Worm (Caenorhabditis elegans) whole organism, midembryonic: ENCODE measurements around the gene F08H9.2.
A peak's percentile ranks its signal among the peaks of the same experiment; 100 is the strongest.
"Not testable (repeated sequence)": the region's sequence is repeated elsewhere in the genome, so short reads cannot be mapped to it uniquely, and the experiment has no call there.

Experiments used
- T22C8.4 ChIP-seq: fragments of 200-800 bp; sonication (Bioruptor generic); IDR thresholded peaks from 2 replicates; pipeline ENCODE4 v1.3.6; 2022; ENCODE audit warnings: missing genetic modification characterization, missing compliant biosample characterization
- cog-1 ChIP-seq: sonication (generic microtip); optimal IDR thresholded peaks from 2 replicates; lab custom pipeline; 2016; ENCODE audit warnings: missing genetic modification characterization, missing compliant biosample characterization
- flt-1 ChIP-seq: fragments of 200-800 bp; sonication (Bioruptor generic); IDR thresholded peaks from 2 replicates; pipeline ENCODE4 v1.3.6; 2022; ENCODE audit warnings: missing genetic modification characterization, missing compliant biosample characterization
- klf-2 ChIP-seq: fragments of 200-800 bp; sonication (Bioruptor generic); conservative IDR thresholded peaks from 2 replicates; pipeline ENCODE4 v1.3.6; 2022; ENCODE audit warnings: missing genetic modification reagents, missing genetic modification characterization, missing compliant biosample characterization
- med-1 ChIP-seq: sonication (generic microtip); optimal IDR thresholded peaks from 2 replicates; lab custom pipeline; 2017; ENCODE audit warnings: missing genetic modification characterization, mild to moderate bottlenecking, missing compliant biosample characterization, antibody characterized with exemption, missing genetic modification reagents; ENCODE audit not compliant: insufficient read depth
- ref-1 ChIP-seq: fragments of 200-800 bp; sonication (Bioruptor generic); conservative IDR thresholded peaks from 2 replicates; pipeline ENCODE4 v1.3.6; 2022; ENCODE audit warnings: missing genetic modification reagents, missing genetic modification characterization, missing compliant biosample characterization
- tab-1 ChIP-seq: fragments of 200-800 bp; sonication (Bioruptor generic); IDR thresholded peaks from 2 replicates; pipeline ENCODE4 v1.3.6; 2022; ENCODE audit warnings: missing genetic modification characterization, missing compliant biosample characterization
- ztf-23 ChIP-seq: fragments of 200-800 bp; sonication (Bioruptor generic); IDR thresholded peaks from 2 replicates; pipeline ENCODE4 v1.3.6; 2022; ENCODE audit warnings: missing genetic modification reagents, missing genetic modification characterization, missing compliant biosample characterization
- ztf-29 ChIP-seq: fragments of 200-800 bp; sonication (Bioruptor generic); IDR thresholded peaks from 2 replicates; pipeline ENCODE4 v1.3.6; 2022; ENCODE audit warnings: missing genetic modification reagents, missing genetic modification characterization, missing compliant biosample characterization

Gene F08H9.2

ce11 chrV:14456626-14457025 is 3.8 kb upstream of the F08H9.2 start, which contains the start of gene bmk-1:
TSS of gene bmk-1 (minus strand) at chrV:14456984.
- TF ChIP-seq med-1 (GFP tag; lab: Kevin White, UChicago) (no peak), ztf-23 (GFP tag; lab: Robert Waterston, UW) (no peak), flt-1 (GFP tag; lab: Robert Waterston, UW) (no peak), tab-1 (GFP tag; lab: Robert Waterston, UW) (no peak), klf-2 (no peak), ztf-29 (GFP tag; lab: Robert Waterston, UW) (no peak), T22C8.4 (GFP tag; lab: Robert Waterston, UW) (no peak), cog-1 (tag; lab: Kevin White, UChicago) (no peak), ref-1 (GFP tag; lab: Robert Waterston, UW) (no peak)

DNA sequence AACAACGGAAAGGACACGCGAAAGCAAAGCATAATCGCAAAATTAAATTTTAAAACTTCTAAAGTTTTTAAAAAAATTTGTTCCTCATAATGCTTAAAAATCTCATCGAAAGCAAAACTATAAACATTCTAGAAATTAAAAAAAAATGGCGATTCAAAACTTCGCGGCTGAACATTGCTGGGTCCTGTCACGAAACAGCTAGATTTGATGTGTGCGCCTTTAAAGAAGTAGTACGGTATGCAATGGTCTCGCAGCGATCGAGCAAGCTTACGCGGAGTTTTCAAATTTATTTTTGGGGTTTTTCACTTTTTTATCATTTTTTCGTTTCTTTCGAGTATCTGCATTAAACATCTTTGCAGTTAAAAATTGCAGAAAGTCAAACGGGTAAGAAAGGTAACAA is 3.4 kb upstream of the F08H9.2 start, which contains the start of gene coh-3:
coh-3 (plus strand) TSS at position 353 of the 400 bp plus-strand sequence.
- TF ChIP-seq klf-2 (no peak), cog-1 (tag; lab: Kevin White, UChicago) (no peak), tab-1 (GFP tag; lab: Robert Waterston, UW) (no peak), ref-1 (GFP tag; lab: Robert Waterston, UW) (no peak), med-1 (GFP tag; lab: Kevin White, UChicago) (no peak), ztf-23 (GFP tag; lab: Robert Waterston, UW) (no peak), ztf-29 (GFP tag; lab: Robert Waterston, UW) (no peak)

- TF ChIP-seq med-1 (GFP tag; lab: Kevin White, UChicago) (no peak), flt-1 (GFP tag; lab: Robert Waterston, UW) (no peak), ztf-23 (GFP tag; lab: Robert Waterston, UW) (no peak), T22C8.4 (GFP tag; lab: Robert Waterston, UW) (no peak), tab-1 (GFP tag; lab: Robert Waterston, UW) (no peak), ref-1 (GFP tag; lab: Robert Waterston, UW) (no peak), ztf-29 (GFP tag; lab: Robert Waterston, UW) (no peak), cog-1 (tag; lab: Kevin White, UChicago) (no peak), klf-2 (no peak)
Observed at ce11 chrV:14460122-14460521, 343 bp upstream of the F08H9.2 start.

- TF ChIP-seq med-1 (GFP tag; lab: Kevin White, UChicago) (no peak), ref-1 (GFP tag; lab: Robert Waterston, UW) (no peak), T22C8.4 (GFP tag; lab: Robert Waterston, UW) (no peak), ztf-29 (GFP tag; lab: Robert Waterston, UW) (no peak), flt-1 (GFP tag; lab: Robert Waterston, UW) (no peak)
Observed at ce11 chrV:14462653-14463052, 2.2 kb downstream of the F08H9.2 start.

ce11 chrV:14463087-14463486 is 2.6 kb downstream of the F08H9.2 start, which contains the start of gene F08H9.3:
TSS of gene F08H9.3 (minus strand) at chrV:14463338.
- not testable (repeated sequence) for TF ChIP-seq T22C8.4 (GFP tag; lab: Robert Waterston, UW); klf-2; tab-1 (GFP tag; lab: Robert Waterston, UW)

DNA sequence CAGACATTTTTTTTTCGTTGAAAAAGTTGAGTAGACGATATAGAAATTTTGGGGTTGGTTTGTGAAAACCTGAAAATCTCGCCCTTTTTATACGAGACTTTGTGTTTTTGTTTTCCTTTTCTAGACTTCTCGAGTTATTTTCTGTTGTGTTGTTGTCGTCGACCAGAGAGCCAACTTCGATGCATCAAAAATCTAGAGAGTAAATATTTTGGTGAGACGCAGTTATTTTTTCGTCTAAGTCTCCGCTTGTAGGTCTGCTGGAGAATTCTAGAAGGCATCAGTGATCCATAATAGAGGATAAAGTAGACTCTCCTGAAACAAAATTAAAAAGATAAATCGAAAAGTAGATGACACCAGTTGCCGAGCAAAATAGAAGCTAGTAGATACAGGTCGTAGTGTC is 3.9 kb downstream of the F08H9.2 start, which contains the start of gene F08H9.4:
F08H9.4 (minus strand) TSS at position 61 of the 400 bp plus-strand sequence.
- no peak for TF ChIP-seq ztf-23 (GFP tag; lab: Robert Waterston, UW)
- TF ChIP-seq T22C8.4 (GFP tag; lab: Robert Waterston, UW) = no peak
- no peak for TF ChIP-seq ztf-29 (GFP tag; lab: Robert Waterston, UW)
- TF ChIP-seq med-1 (GFP tag; lab: Kevin White, UChicago) = no peak
- no peak for TF ChIP-seq cog-1 (tag; lab: Kevin White, UChicago)
- TF ChIP-seq klf-2 = no peak
- TF ChIP-seq tab-1 (GFP tag; lab: Robert Waterston, UW) = no peak
- no peak for TF ChIP-seq ref-1 (GFP tag; lab: Robert Waterston, UW)
- no peak for TF ChIP-seq flt-1 (GFP tag; lab: Robert Waterston, UW)

- TF ChIP-seq flt-1 (GFP tag; lab: Robert Waterston, UW) = 0 out of 2 replicates have a peak, but pooled peaks have one; percentile 11
- no peak for TF ChIP-seq ztf-29 (GFP tag; lab: Robert Waterston, UW)
- TF ChIP-seq ref-1 (GFP tag; lab: Robert Waterston, UW) = 0 out of 2 replicates have a peak, but pooled peaks have one; percentile 41
Observed at ce11 chrV:14468196-14468874, 7.9 kb downstream of the F08H9.2 start, which contains the start of gene srz-97. TSS of gene srz-97 (minus strand) at chrV:14468246.

ce11 chrV:14468931-14469330 is 8.5 kb downstream of the F08H9.2 start, which contains the start of gene clec-57:
TSS of gene clec-57 (plus strand) at chrV:14469231.
- no peak for TF ChIP-seq flt-1 (GFP tag; lab: Robert Waterston, UW)
- no peak for TF ChIP-seq cog-1 (tag; lab: Kevin White, UChicago)
- TF ChIP-seq tab-1 (GFP tag; lab: Robert Waterston, UW) = no peak
- no peak for TF ChIP-seq ztf-29 (GFP tag; lab: Robert Waterston, UW)
- TF ChIP-seq med-1 (GFP tag; lab: Kevin White, UChicago) = no peak
- TF ChIP-seq ref-1 (GFP tag; lab: Robert Waterston, UW) = no peak
- TF ChIP-seq klf-2 = no peak
- no peak for TF ChIP-seq T22C8.4 (GFP tag; lab: Robert Waterston, UW)
- TF ChIP-seq ztf-23 (GFP tag; lab: Robert Waterston, UW) = no peak

DNA sequence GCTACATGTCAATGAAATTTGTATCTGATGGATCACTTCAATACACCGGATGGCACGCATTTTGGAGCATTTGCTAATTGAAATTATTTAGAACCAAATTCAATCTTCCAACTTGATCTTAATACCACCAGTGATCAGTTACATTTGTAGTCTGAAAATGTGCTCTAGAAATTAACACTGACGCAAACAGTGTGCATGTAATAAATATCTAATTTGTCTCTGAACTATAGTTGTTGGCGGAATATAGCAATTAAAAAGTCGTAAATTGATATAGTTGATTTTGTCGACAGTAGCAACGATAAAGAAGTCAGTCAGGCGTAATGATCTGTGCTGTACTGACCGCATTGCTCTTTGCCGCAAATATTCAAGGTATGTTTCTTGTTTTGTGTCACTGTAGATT is 11.8 kb downstream of the F08H9.2 start, which contains the start of gene clec-227:
clec-227 (plus strand) TSS at position 301 of the 400 bp plus-strand sequence.
- no peak for TF ChIP-seq tab-1 (GFP tag; lab: Robert Waterston, UW)
- TF ChIP-seq T22C8.4 (GFP tag; lab: Robert Waterston, UW) = no peak
- TF ChIP-seq cog-1 (tag; lab: Kevin White, UChicago) = no peak
- no peak for TF ChIP-seq med-1 (GFP tag; lab: Kevin White, UChicago)
- no peak for TF ChIP-seq ztf-29 (GFP tag; lab: Robert Waterston, UW)
- TF ChIP-seq klf-2 = no peak
- no peak for TF ChIP-seq ref-1 (GFP tag; lab: Robert Waterston, UW)
- TF ChIP-seq flt-1 (GFP tag; lab: Robert Waterston, UW) = no peak
- no peak for TF ChIP-seq ztf-23 (GFP tag; lab: Robert Waterston, UW)
